Worm (Caenorhabditis elegans) whole organism, young adult: ENCODE measurements around the gene F15H10.12.
A peak's percentile ranks its signal among the peaks of the same experiment; 100 is the strongest.

Source experiments
- atf-7 ChIP-seq: sonication (generic microtip); optimal IDR thresholded peaks from 2 replicates; lab custom pipeline; 2017; ENCODE audit warnings: mild to moderate bottlenecking, missing genetic modification characterization, missing compliant biosample characterization
- efl-1 ChIP-seq: fragments of 150-350 bp; optimal IDR thresholded peaks from 2 replicates; lab custom pipeline; 2014; ENCODE audit warnings: missing biosample characterization, missing genetic modification reagents, missing genetic modification characterization
- egrh-3 ChIP-seq: fragments of 200-800 bp; sonication (Bioruptor generic); IDR thresholded peaks from 2 replicates; pipeline ENCODE4 v1.3.6; 2022; ENCODE audit warnings: missing genetic modification reagents, missing genetic modification characterization, missing compliant biosample characterization
- ets-4 ChIP-seq: fragments of 200-800 bp; sonication (Bioruptor generic); optimal IDR thresholded peaks from 2 replicates; lab custom pipeline; 2018; ENCODE audit warnings: mild to moderate bottlenecking, missing genetic modification characterization, missing compliant biosample characterization
- pha-4 ChIP-seq: fragments of 150-350 bp; sonication (generic microtip); optimal IDR thresholded peaks from 2 replicates; lab custom pipeline; 2014; ENCODE audit warnings: missing biosample characterization, missing genetic modification reagents, missing genetic modification characterization
- sea-2 ChIP-seq: fragments of 200-800 bp; sonication (Bioruptor generic); IDR thresholded peaks from 2 replicates; pipeline ENCODE4 v1.3.6; 2022; ENCODE audit warnings: missing genetic modification characterization, missing compliant biosample characterization
- somi-1 ChIP-seq: fragments of 200-800 bp; sonication (Bioruptor generic); optimal IDR thresholded peaks from 2 replicates; lab custom pipeline; 2018; ENCODE audit warnings: mild to moderate bottlenecking, missing genetic modification characterization, missing compliant biosample characterization
- unc-62 ChIP-seq: fragments of 150-350 bp; optimal IDR thresholded peaks from 2 replicates; lab custom pipeline; 2014; ENCODE audit warnings: missing biosample characterization, missing genetic modification reagents, missing genetic modification characterization

DNA sequence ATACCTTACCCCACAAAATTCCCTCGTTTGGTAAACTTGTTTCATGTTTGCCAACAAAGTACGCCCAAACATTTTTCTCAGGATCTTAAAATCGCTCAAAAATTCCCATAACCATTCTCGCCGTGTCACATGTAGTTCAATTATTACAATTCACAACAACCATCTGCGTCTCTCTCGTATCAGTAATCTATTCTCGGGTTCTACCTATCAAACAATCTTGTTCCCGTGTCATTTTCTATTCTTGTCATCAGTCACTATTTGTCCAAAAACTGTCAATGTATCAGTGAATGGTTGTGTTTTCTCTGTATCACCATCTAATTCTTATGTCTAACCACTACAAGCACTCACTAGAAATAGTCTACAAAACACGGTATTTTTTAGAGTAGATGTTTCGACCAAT is 38.7 kb downstream of the F15H10.12 start:
- TF ChIP-seq ets-4 (GFP tag; lab: Kevin White, UChicago) (peak; percentile 8), pha-4 (tag; lab: Kevin White, UChicago) (no peak), atf-7 (peak; percentile 4), efl-1 (GFP tag; lab: Kevin White, UChicago) (no peak), sea-2 (GFP tag; lab: Robert Waterston, UW) (no peak), unc-62 (GFP tag; lab: Kevin White, UChicago) (peak; percentile 82), egrh-3 (GFP tag; lab: Robert Waterston, UW) (no peak), somi-1 (GFP tag; lab: Kevin White, UChicago) (no peak)
